Worm (Caenorhabditis elegans): Measurements from ENCODE around the gene Y42A5A.1.

Gene Y42A5A.1

DNA sequence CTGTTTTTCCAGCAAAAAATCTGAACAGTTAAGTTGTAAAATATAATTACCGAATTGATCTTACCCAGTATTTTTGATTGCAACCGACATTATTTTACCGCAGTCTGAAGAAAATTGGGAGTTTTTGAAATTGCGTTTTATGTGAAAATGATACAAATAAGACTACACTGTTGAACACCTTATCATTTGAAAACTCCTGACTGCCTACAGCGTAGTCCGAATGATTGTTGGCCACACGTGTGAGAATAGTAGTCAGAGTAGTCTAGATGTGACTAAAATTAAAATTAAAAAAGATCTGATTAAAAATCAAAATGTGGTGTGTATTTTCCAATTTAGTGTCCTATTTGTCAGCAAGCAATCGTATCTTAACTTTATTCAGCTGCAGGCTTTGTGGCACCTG is 41.0 kb upstream of the Y42A5A.1 start, which contains the start of gene dhs-18:
dhs-18 (minus strand) TSS at position 104 of the 400 bp plus-strand sequence.
- TF ChIP-seq fkh-8 (tag; optimal IDR thresholded peaks at IDR 0.05) (no peak), ets-5 (GFP tag; IDR thresholded peaks at IDR 0.05) (no peak), hlh-17 (GFP tag; optimal IDR thresholded peaks at IDR 0.05; ENCODE audit: borderline replicate concordance) (no peak), lin-13 (GFP tag; optimal IDR thresholded peaks at IDR 0.05) (no peak), ceh-88 (GFP tag; IDR thresholded peaks at IDR 0.05) (no peak), nhr-20 (tag; optimal IDR thresholded peaks at IDR 0.05) (peak; percentile 73), lin-35 (GFP tag; optimal IDR thresholded peaks at IDR 0.05) (peak in 1 of 2 experiments; percentile 6), Y116A8C.19 (tag; optimal IDR thresholded peaks at IDR 0.05; ENCODE audit: borderline replicate concordance) (no peak), nhr-76 (tag; optimal IDR thresholded peaks at IDR 0.05) (no peak)

DNA sequence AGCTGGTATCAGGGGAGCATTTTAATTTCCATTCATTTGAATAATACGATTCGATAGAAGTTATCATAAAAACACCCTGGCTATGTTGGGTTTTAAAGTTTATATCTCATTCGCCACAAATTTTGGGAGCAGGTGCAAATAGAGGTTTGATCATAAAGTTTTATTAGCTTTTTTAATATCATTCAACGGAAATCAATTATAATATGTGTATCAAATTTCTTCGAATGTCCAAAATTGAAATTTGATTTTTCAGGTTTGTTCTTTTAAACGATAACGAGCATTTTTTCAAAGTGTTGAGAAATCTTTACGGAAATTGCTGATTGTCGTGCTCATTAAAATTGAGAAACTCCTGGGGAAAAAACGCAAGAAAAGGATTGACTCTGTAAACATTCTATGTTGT is 39.1 kb upstream of the Y42A5A.1 start, which contains the start of gene srh-74:
srh-74 (minus strand) TSS at position 101 of the 400 bp plus-strand sequence.
- TF ChIP-seq mep-1 (tag; optimal IDR thresholded peaks at IDR 0.05) (no peak), rnt-1 (tag; optimal IDR thresholded peaks at IDR 0.05) (no peak)

DNA sequence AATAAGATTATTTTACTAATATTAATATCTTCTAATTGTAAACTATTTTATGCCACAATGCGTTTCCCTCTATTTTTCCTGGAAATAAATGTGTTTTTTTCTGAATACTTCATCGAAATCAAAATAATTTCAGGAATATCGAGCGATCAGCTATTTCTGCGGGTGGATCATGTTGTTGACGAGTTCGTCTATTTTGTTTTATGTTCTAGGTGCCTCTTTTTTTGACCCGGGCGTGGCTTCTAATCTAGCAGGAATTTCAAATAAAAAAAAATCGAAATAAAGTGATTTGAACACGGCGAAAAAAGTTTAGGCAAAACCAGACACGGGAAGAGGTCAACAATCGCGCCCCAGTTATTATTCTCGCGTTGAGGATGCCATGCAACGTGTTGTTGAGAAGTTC is 35.8 kb upstream of the Y42A5A.1 start, which contains the start of gene T04C12.33:
T04C12.33 (plus strand) TSS at position 301 of the 400 bp plus-strand sequence.
- TF ChIP-seq nhr-71 (tag; optimal IDR thresholded peaks at IDR 0.05) (peak; percentile 13), unc-86 (tag; optimal IDR thresholded peaks at IDR 0.05) (no peak)

DNA sequence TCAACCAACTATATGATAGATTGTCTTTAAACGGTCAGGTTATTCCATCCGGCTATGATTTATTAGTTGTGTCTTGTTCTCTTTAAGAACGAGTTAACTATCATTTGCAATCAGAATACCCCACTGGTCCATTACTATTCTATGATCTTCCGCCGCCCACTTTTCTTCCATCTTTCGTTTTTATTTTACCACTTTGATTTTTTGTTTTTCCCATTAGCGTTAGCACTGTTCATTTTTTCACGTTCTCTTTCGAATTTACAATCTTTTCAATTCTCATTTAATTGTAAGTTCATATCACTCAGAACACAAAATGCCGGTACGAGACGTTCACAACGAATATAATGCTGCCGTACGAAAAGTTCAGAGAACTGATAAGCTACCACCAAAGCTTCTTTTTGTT is 33.9 kb upstream of the Y42A5A.1 start, which contains the start of gene T04C12.7:
T04C12.7 (plus strand) TSS at position 301 of the 400 bp plus-strand sequence.
- no peak for TF ChIP-seq fkh-10 (GFP tag; optimal IDR thresholded peaks at IDR 0.05)
- no peak for TF ChIP-seq skn-1 (tag; optimal IDR thresholded peaks at IDR 0.05)
- TF ChIP-seq pax-3 (tag; optimal IDR thresholded peaks at IDR 0.05) = no peak
- TF ChIP-seq zag-1 (tag; optimal IDR thresholded peaks at IDR 0.05) = no peak

DNA sequence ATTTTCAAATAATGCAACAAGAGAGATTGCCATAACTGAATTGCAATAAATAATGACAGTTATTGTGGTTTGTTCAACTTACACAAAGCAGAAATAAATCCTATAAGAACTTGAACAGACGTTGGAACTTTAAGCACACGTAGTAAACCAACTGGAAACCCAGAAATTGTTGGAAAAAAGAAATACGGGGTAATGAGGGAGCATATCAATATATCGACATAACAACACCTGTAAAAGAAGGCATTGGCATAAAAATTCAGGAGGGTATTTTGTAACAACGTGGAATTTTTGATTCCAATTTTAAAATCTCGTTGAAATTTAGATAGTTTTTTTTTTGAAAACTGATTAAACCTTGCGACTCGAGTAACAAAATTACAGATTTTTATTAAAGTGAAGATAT is 31.3 kb upstream of the Y42A5A.1 start:
- TF ChIP-seq jun-1 (tag; optimal IDR thresholded peaks at IDR 0.05) (no peak), nhr-90 (tag; optimal IDR thresholded peaks at IDR 0.05; ENCODE audit: poor library complexity) (no peak), nhr-28 (tag; optimal IDR thresholded peaks at IDR 0.05) (no peak), pag-3 (tag; optimal IDR thresholded peaks at IDR 0.05; ENCODE audit: borderline replicate concordance, insufficient read depth) (no peak), nhr-76 (tag; optimal IDR thresholded peaks at IDR 0.05) (no peak), rnt-1 (tag; optimal IDR thresholded peaks at IDR 0.05) (no peak), tbx-2 (tag; optimal IDR thresholded peaks at IDR 0.05) (no peak), Y116A8C.19 (tag; optimal IDR thresholded peaks at IDR 0.05; ENCODE audit: borderline replicate concordance) (no peak), nhr-19 (GFP tag; conservative IDR thresholded peaks at IDR 0.05) (no peak), lin-13 (GFP tag; optimal IDR thresholded peaks at IDR 0.05) (no peak), nhr-71 (tag; optimal IDR thresholded peaks at IDR 0.05) (no peak), C34B4.2 (tag; optimal IDR thresholded peaks at IDR 0.05) (no peak), sptf-1 (tag; optimal IDR thresholded peaks at IDR 0.05) (no peak), mef-2 (tag; optimal IDR thresholded peaks at IDR 0.05) (no peak), lin-39 (tag; optimal IDR thresholded peaks at IDR 0.05) (no peak), dpl-1 (GFP tag; optimal IDR thresholded peaks at IDR 0.05) (no peak), nhr-237 (tag; optimal IDR thresholded peaks at IDR 0.05) (no peak), hpl-2 (GFP tag; optimal IDR thresholded peaks at IDR 0.05) (no peak), lin-15B (tag; optimal IDR thresholded peaks at IDR 0.05) (no peak), zag-1 (tag; optimal IDR thresholded peaks at IDR 0.05) (no peak)

DNA sequence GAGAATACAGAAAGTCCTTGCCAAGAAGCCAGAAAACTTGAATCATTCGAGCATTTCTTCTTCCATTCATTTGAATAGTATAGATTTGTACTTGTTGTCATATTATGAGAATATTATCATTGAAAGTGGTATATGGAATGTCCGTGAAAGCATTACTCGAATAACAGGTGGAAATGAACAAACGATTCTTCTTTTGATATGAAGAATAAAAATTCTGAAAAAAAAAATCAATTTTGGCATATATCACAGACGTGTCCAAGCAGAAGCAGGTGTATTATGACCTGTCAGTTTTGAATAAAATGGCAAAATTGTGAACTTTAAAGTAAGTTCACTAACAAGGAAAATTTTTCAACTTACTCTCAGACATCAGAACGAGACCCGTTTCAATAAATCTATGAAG is 30.7 kb upstream of the Y42A5A.1 start, which contains the start of gene srh-75:
srh-75 (minus strand) TSS at position 101 of the 400 bp plus-strand sequence.
- TF ChIP-seq nhr-28 (tag; optimal IDR thresholded peaks at IDR 0.05) = no peak
- TF ChIP-seq isw-1 (GFP tag; IDR thresholded peaks at IDR 0.05) = no peak
- TF ChIP-seq ceh-8 (GFP tag; optimal IDR thresholded peaks at IDR 0.05) = no peak
- no peak for TF ChIP-seq elt-3 (tag; optimal IDR thresholded peaks at IDR 0.05)
- no peak for TF ChIP-seq nhr-237 (tag; optimal IDR thresholded peaks at IDR 0.05)
- TF ChIP-seq fkh-4 (tag; optimal IDR thresholded peaks at IDR 0.05; ENCODE audit: borderline replicate concordance) = no peak
